Fruit fly (Drosophila melanogaster) whole organism, wandering third instar larva: ENCODE results near the gene CG43052.

Source experiments
- Abd-B ChIP-seq: fragments of >200 bp; optimal IDR thresholded peaks from 2 replicates; lab custom pipeline; 2017; ENCODE audit warnings: missing biosample characterization, missing genetic modification characterization
- Mio ChIP-seq: sonication (Bioruptor generic); optimal IDR thresholded peaks from 2 replicates; lab custom pipeline; 2016; ENCODE audit warnings: missing biosample characterization, missing genetic modification characterization
- OdsH ChIP-seq: fragments of 200-800 bp; sonication (Bioruptor generic); optimal IDR thresholded peaks from 2 replicates; lab custom pipeline; 2016; ENCODE audit warnings: missing biosample characterization, mild to moderate bottlenecking, missing genetic modification characterization
- Rel ChIP-seq, 2 experiments: fragments of 200-800 bp; sonication (Bioruptor generic) in 1 of 2; optimal IDR thresholded peaks; 2 replicates in 1 of 2; 3 replicates in 1 of 2; lab custom pipeline; 2016 to 2019; ENCODE audit warnings: mild to moderate bottlenecking in 2 of 2, missing biosample characterization in 2 of 2, missing genetic modification characterization in 2 of 2, moderate library complexity in 1 of 2
- Vsx2 ChIP-seq: fragments of 200-300, 225-300 bp; sonication (Bioruptor generic); optimal IDR thresholded peaks from 2 replicates; lab custom pipeline; 2018; ENCODE audit warnings: missing biosample characterization, missing genetic modification characterization; ENCODE audit not compliant: partially characterized antibody
- br ChIP-seq: fragments of 200-800 bp; sonication (Bioruptor generic); optimal IDR thresholded peaks from 2 replicates; lab custom pipeline; 2016; ENCODE audit warnings: missing biosample characterization, missing genetic modification characterization
- h ChIP-seq: fragments of 200-800 bp; sonication (Bioruptor generic); optimal IDR thresholded peaks from 3 replicates; lab custom pipeline; 2016; ENCODE audit warnings: missing biosample characterization, mild to moderate bottlenecking, missing genetic modification characterization
- jim ChIP-seq: fragments of 175-275, 200-325 bp; sonication (Bioruptor generic); optimal IDR thresholded peaks from 2 replicates; lab custom pipeline; 2016; ENCODE audit warnings: missing biosample characterization, mild to moderate bottlenecking, missing genetic modification characterization
- lola ChIP-seq: fragments of >200 bp; optimal IDR thresholded peaks from 2 replicates; lab custom pipeline; 2017; ENCODE audit warnings: missing biosample characterization, missing genetic modification characterization
- rgr ChIP-seq: fragments of 200-800 bp; sonication (Bioruptor generic); optimal IDR thresholded peaks from 3 replicates; lab custom pipeline; 2016; ENCODE audit warnings: missing biosample characterization, mild to moderate bottlenecking, missing genetic modification characterization
- sv ChIP-seq: fragments of 200-800 bp; sonication (Bioruptor generic); optimal IDR thresholded peaks from 3 replicates; lab custom pipeline; 2016; ENCODE audit warnings: missing biosample characterization, missing genetic modification characterization
- usp ChIP-seq: fragments of >200 bp; optimal IDR thresholded peaks from 2 replicates; lab custom pipeline; 2017; ENCODE audit warnings: missing biosample characterization, missing genetic modification characterization

- no peak for TF ChIP-seq jim (GFP tag; lab: Kevin White, UChicago)
- TF ChIP-seq rgr: no peak
- no peak for TF ChIP-seq usp
- TF ChIP-seq Abd-B: no peak
- TF ChIP-seq br: no peak
- no peak for TF ChIP-seq OdsH (GFP tag; lab: Kevin White, UChicago)
- no peak for TF ChIP-seq lola (GFP tag; lab: Kevin White, UChicago)
- no peak for TF ChIP-seq Vsx2 (GFP tag; lab: Kevin White, UChicago)
- no peak for TF ChIP-seq Rel (GFP tag; optimal IDR thresholded peaks at IDR 0.05; lab: Kevin White, UChicago)
- TF ChIP-seq Rel (tag; optimal IDR thresholded peaks at IDR 0.05; lab: Kevin White, UChicago): no peak
- TF ChIP-seq h (GFP tag; lab: Kevin White, UChicago): no peak
- TF ChIP-seq Mio: no peak
- TF ChIP-seq sv (GFP tag; lab: Kevin White, UChicago): no peak
These were observed 4.4 kb downstream of the CG43052 start for dm6 chr2L:14356279-14356678.
